Worm (Caenorhabditis elegans): ENCODE data around the gene C16B8.3.

C16B8.3 gene

DNA sequence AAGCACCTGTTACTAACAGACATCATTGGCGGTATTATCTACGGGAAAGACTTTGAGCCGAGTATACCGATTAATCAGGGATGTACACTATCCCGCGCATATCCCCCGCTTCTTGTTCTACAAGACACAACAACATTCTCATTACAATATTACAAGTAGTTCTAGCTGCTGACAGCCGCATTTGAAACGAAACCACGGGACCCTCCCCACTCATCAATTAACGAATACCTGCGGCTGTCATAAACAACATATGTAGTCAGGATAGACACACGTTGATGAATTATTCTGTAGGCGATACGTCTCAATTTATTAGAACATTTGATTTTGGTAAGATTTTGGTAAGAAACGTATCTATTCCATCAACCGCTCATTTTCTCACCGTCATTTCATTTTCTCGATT is 8.3 kb upstream of the C16B8.3 start:
- TF ChIP-seq F33H1.4 (GFP tag; IDR thresholded peaks at IDR 0.05): no peak
- no peak for TF ChIP-seq unc-130 (GFP tag; optimal IDR thresholded peaks at IDR 0.05)
- no peak for TF ChIP-seq ztf-26 (tag; optimal IDR thresholded peaks at IDR 0.05)
- TF ChIP-seq ztf-6 (GFP tag; IDR thresholded peaks at IDR 0.05): no peak
- no peak for TF ChIP-seq C17E4.6 (GFP tag; IDR thresholded peaks at IDR 0.05)
- no peak for TF ChIP-seq egl-18 (GFP tag; IDR thresholded peaks at IDR 0.05)
- TF ChIP-seq lin-35 (GFP tag; optimal IDR thresholded peaks at IDR 0.05): no peak
- TF ChIP-seq chd-7 (tag; optimal IDR thresholded peaks at IDR 0.05): no peak
- TF ChIP-seq Y53F4B.3 (GFP tag; IDR thresholded peaks at IDR 0.05): no peak
- TF ChIP-seq sea-2 (GFP tag; IDR thresholded peaks at IDR 0.05): no peak
- no peak for TF ChIP-seq nfya-2 (GFP tag; IDR thresholded peaks at IDR 0.05)
- no peak for TF ChIP-seq him-1 (tag; optimal IDR thresholded peaks at IDR 0.05)
- TF ChIP-seq ztf-3 (GFP tag; optimal IDR thresholded peaks at IDR 0.05): no peak
- TF ChIP-seq K12H6.12 (tag; optimal IDR thresholded peaks at IDR 0.05): no peak
- no peak for TF ChIP-seq athp-1 (tag; optimal IDR thresholded peaks at IDR 0.05)
- TF ChIP-seq hlh-12 (tag; optimal IDR thresholded peaks at IDR 0.05): no peak
- no peak for TF ChIP-seq egl-44 (GFP tag; IDR thresholded peaks at IDR 0.05)

ce11 chrX:3974160-3974559 is 5.7 kb upstream of the C16B8.3 start:
- TF ChIP-seq hsf-1 (GFP tag; IDR thresholded peaks at IDR 0.05) (no peak), Y53F4B.3 (GFP tag; IDR thresholded peaks at IDR 0.05) (no peak), ztf-28 (GFP tag; IDR thresholded peaks at IDR 0.05) (no peak), madf-6 (GFP tag; IDR thresholded peaks at IDR 0.05) (no peak), K11D2.4 (GFP tag; IDR thresholded peaks at IDR 0.05) (no peak), cebp-1 (GFP tag; IDR thresholded peaks at IDR 0.05) (no peak), cebp-1 (tag; optimal IDR thresholded peaks at IDR 0.05) (no peak), nhr-179 (tag; optimal IDR thresholded peaks at IDR 0.05) (no peak), ceh-91 (GFP tag; IDR thresholded peaks at IDR 0.05) (no peak), egrh-3 (GFP tag; IDR thresholded peaks at IDR 0.05) (no peak), lir-1 (GFP tag; conservative IDR thresholded peaks at IDR 0.05) (no peak), ztf-6 (GFP tag; IDR thresholded peaks at IDR 0.05) (no peak), gei-17 (GFP tag; optimal IDR thresholded peaks at IDR 0.05) (no peak), akir-1 (GFP tag; optimal IDR thresholded peaks at IDR 0.05) (no peak), ztf-3 (GFP tag; optimal IDR thresholded peaks at IDR 0.05) (no peak), F37B4.10 (GFP tag; IDR thresholded peaks at IDR 0.05) (no peak)

ce11 chrX:3973534-3973933 is 5.1 kb upstream of the C16B8.3 start, which contains the start of gene C16B8.4:
Gene C16B8.4 (minus strand): TSS chrX:3973634.
- TF ChIP-seq let-607 (tag; optimal IDR thresholded peaks at IDR 0.05) (no peak), hlh-26 (GFP tag; conservative IDR thresholded peaks at IDR 0.05) (no peak), gei-17 (GFP tag; optimal IDR thresholded peaks at IDR 0.05) (no peak), ztf-3 (GFP tag; optimal IDR thresholded peaks at IDR 0.05) (no peak), F55B11.4 (tag; optimal IDR thresholded peaks at IDR 0.05; ENCODE audit: borderline replicate concordance, insufficient read depth) (no peak), B0336.3 (GFP tag; IDR thresholded peaks at IDR 0.05) (no peak), F22D6.2 (tag; optimal IDR thresholded peaks at IDR 0.05) (no peak), nfya-2 (GFP tag; IDR thresholded peaks at IDR 0.05) (no peak)

DNA sequence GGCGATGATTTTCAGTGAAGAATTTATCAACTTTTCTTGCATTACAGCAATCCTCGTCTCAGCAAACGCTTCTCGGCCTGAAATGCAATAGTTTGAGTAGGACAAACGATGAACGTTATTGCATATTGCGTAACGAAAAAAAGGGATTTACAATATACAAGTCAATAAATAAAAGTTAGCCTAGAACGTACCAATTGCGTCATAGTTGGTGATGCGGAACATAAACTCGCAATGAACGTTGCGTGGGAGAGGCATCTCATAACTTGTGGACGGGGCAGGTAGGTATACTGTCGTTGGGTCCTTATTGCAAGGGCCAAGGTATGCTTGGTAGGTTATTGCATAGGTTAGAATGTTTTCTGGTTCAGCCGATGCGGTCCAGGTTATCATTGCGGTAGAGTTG is 2.4 kb upstream of the C16B8.3 start:
- TF ChIP-seq B0261.1 (tag; optimal IDR thresholded peaks at IDR 0.05): no peak
- no peak for TF ChIP-seq ceh-27 (GFP tag; optimal IDR thresholded peaks at IDR 0.05)
- TF ChIP-seq chd-7 (tag; optimal IDR thresholded peaks at IDR 0.05): no peak
- no peak for TF ChIP-seq ets-4 (GFP tag; optimal IDR thresholded peaks at IDR 0.05)
- no peak for TF ChIP-seq K11D2.4 (GFP tag; IDR thresholded peaks at IDR 0.05)
- TF ChIP-seq lir-1 (GFP tag; conservative IDR thresholded peaks at IDR 0.05): no peak
- no peak for TF ChIP-seq cebp-1 (GFP tag; IDR thresholded peaks at IDR 0.05)
- TF ChIP-seq cebp-1 (tag; optimal IDR thresholded peaks at IDR 0.05): no peak
- TF ChIP-seq Y53G8AR.9 (GFP tag; conservative IDR thresholded peaks at IDR 0.05): 0 out of 2 replicates have a peak, but pooled peaks have one; percentile 29
- TF ChIP-seq F22D6.2 (tag; optimal IDR thresholded peaks at IDR 0.05): no peak
- TF ChIP-seq tlf-1 (GFP tag; optimal IDR thresholded peaks at IDR 0.05): no peak
- TF ChIP-seq unc-130 (GFP tag; optimal IDR thresholded peaks at IDR 0.05): no peak
- TF ChIP-seq die-1 (tag; optimal IDR thresholded peaks at IDR 0.05): no peak
- TF ChIP-seq zim-3 (tag; optimal IDR thresholded peaks at IDR 0.05): peak; percentile 20
- TF ChIP-seq F33H1.4 (GFP tag; IDR thresholded peaks at IDR 0.05): no peak
- TF ChIP-seq C06A6.2 (GFP tag; conservative IDR thresholded peaks at IDR 0.05): no peak
- no peak for TF ChIP-seq athp-1 (tag; optimal IDR thresholded peaks at IDR 0.05)
- TF ChIP-seq let-607 (tag; optimal IDR thresholded peaks at IDR 0.05): no peak

Data from whole organism, young adult.